Worm (Caenorhabditis elegans) whole organism, early embryonic: ENCODE data around the gene srx-10.

Experiments
- B0310.2 ChIP-seq: sonication (generic microtip); optimal IDR thresholded peaks from 2 replicates; lab custom pipeline; 2016; ENCODE audit warnings: mild to moderate bottlenecking, missing genetic modification characterization, missing compliant biosample characterization
- F13C5.2 ChIP-seq: sonication (generic microtip); optimal IDR thresholded peaks from 2 replicates; lab custom pipeline; 2017; ENCODE audit warnings: mild to moderate bottlenecking, missing genetic modification characterization, inconsistent platforms, missing compliant biosample characterization
- aly-1 ChIP-seq: sonication (generic microtip); optimal IDR thresholded peaks from 2 replicates; lab custom pipeline; 2016; ENCODE audit warnings: missing genetic modification characterization, missing compliant biosample characterization
- ama-1 ChIP-seq: fragments of 150-350 bp; optimal IDR thresholded peaks from 2 replicates; lab custom pipeline; 2014
- ceh-13 ChIP-seq: fragments of 200-800 bp; sonication (Bioruptor generic); optimal IDR thresholded peaks from 2 replicates; lab custom pipeline; 2018; ENCODE audit warnings: mild to moderate bottlenecking, missing genetic modification characterization, missing compliant biosample characterization
- ceh-36 ChIP-seq: sonication (generic microtip); optimal IDR thresholded peaks from 2 replicates; lab custom pipeline; 2016; ENCODE audit warnings: missing genetic modification characterization, inconsistent platforms, missing compliant biosample characterization
- ets-7 ChIP-seq: sonication (generic microtip); optimal IDR thresholded peaks from 2 replicates; lab custom pipeline; 2016; ENCODE audit warnings: missing genotype, missing genetic modification characterization, missing compliant biosample characterization
- flt-1 ChIP-seq: fragments of 200-800 bp; sonication (Bioruptor generic); IDR thresholded peaks from 2 replicates; pipeline ENCODE4 v1.3.6; 2022; ENCODE audit warnings: missing genetic modification characterization, missing compliant biosample characterization
- hmbx-1 ChIP-seq: sonication (generic microtip); optimal IDR thresholded peaks from 2 replicates; lab custom pipeline; 2016; ENCODE audit warnings: mild to moderate bottlenecking, missing genetic modification characterization, missing compliant biosample characterization
- hnd-1 ChIP-seq: sonication (generic microtip); optimal IDR thresholded peaks from 2 replicates; lab custom pipeline; 2016; ENCODE audit warnings: missing genetic modification characterization, missing compliant biosample characterization
- tbx-11 ChIP-seq: fragments of 200-800 bp; sonication (Bioruptor generic); IDR thresholded peaks from 2 replicates; pipeline ENCODE4 v1.3.6; 2022; ENCODE audit warnings: missing genetic modification characterization, missing compliant biosample characterization
- tbx-37 ChIP-seq: fragments of 200-800 bp; sonication (Bioruptor generic); conservative IDR thresholded peaks from 2 replicates; pipeline ENCODE4 v1.3.6; 2022; ENCODE audit warnings: missing genetic modification reagents, missing genetic modification characterization, missing compliant biosample characterization
- tra-4 ChIP-seq: sonication (generic microtip); optimal IDR thresholded peaks from 2 replicates; lab custom pipeline; 2017; ENCODE audit warnings: missing genetic modification characterization, missing compliant biosample characterization

- TF ChIP-seq ets-7 = no peak
- no peak for TF ChIP-seq B0310.2 (tag; lab: Kevin White, UChicago)
- no peak for TF ChIP-seq F13C5.2 (tag; lab: Kevin White, UChicago)
- no peak for TF ChIP-seq ceh-36
- TF ChIP-seq ama-1 = no peak
- TF ChIP-seq flt-1 = no peak
- no peak for TF ChIP-seq aly-1 (tag; lab: Kevin White, UChicago)
- no peak for TF ChIP-seq tbx-11
- no peak for TF ChIP-seq tra-4 (tag; lab: Kevin White, UChicago)
- no peak for TF ChIP-seq ceh-13 (GFP tag; lab: Kevin White, UChicago)
- TF ChIP-seq tbx-37 (GFP tag; lab: Robert Waterston, UW) = no peak
- no peak for TF ChIP-seq hnd-1 (tag; lab: Kevin White, UChicago)
- no peak for TF ChIP-seq hmbx-1
These were observed 2.7 kb upstream of the srx-10 start, which contains the start of gene R10D12.6 for ce11 chrV:13949010-13949409.
